Fruit fly (Drosophila melanogaster) whole organism, prepupa: ENCODE data around the gene Cyp9f2.

ENCODE experiments used
- CG8119 ChIP-seq: fragments of 200-800 bp; sonication (Bioruptor generic); IDR thresholded peaks from 3 replicates; pipeline ENCODE4 v1.3.6; 2022; ENCODE audit warnings: missing biosample characterization, missing genetic modification characterization
- net ChIP-seq: fragments of 200-800 bp; sonication (Bioruptor generic); optimal IDR thresholded peaks from 3 replicates; lab custom pipeline; 2016; ENCODE audit warnings: missing biosample characterization, missing genetic modification characterization

dm6 chr3R:12386965-12387364 is 18.9 kb downstream of the Cyp9f2 start, which contains the start of gene CG33098:
- TF ChIP-seq CG8119 (GFP tag; lab: Robert Waterston, UW): no peak
- TF ChIP-seq net (GFP tag; lab: Kevin White, UChicago): no peak
